Fruit fly (Drosophila melanogaster) whole organism, wandering third instar larva: Measurements from ENCODE around the gene Anp.
A peak's percentile ranks its signal among the peaks of the same experiment; 100 is the strongest.

ENCODE experiments used
- Abd-B ChIP-seq: fragments of >200 bp; optimal IDR thresholded peaks from 2 replicates; lab custom pipeline; 2017; ENCODE audit warnings: missing biosample characterization, missing genetic modification characterization
- CG32264 ChIP-seq: fragments of 200-800 bp; sonication (Bioruptor generic); optimal IDR thresholded peaks from 2 replicates; lab custom pipeline; 2016; ENCODE audit warnings: missing biosample characterization, missing genetic modification characterization
- CG9705 ChIP-seq: fragments of 200-800 bp; sonication (Bioruptor generic); optimal IDR thresholded peaks from 2 replicates; lab custom pipeline; 2018; ENCODE audit warnings: missing biosample characterization, mild to moderate bottlenecking, missing genetic modification characterization
- CrebA ChIP-seq: fragments of 200-800 bp; sonication (Bioruptor generic); optimal IDR thresholded peaks from 2 replicates; lab custom pipeline; 2016; ENCODE audit warnings: missing biosample characterization, mild to moderate bottlenecking, missing genetic modification characterization, borderline replicate concordance
- Dfd ChIP-seq: fragments of >200 bp; optimal IDR thresholded peaks from 2 replicates; lab custom pipeline; 2017; ENCODE audit warnings: missing biosample characterization, missing genetic modification characterization
- Dif ChIP-seq: fragments of 200-275, 200-300 bp; sonication (Bioruptor generic); optimal IDR thresholded peaks from 2 replicates; lab custom pipeline; 2018; ENCODE audit warnings: missing biosample characterization, missing genetic modification characterization; ENCODE audit not compliant: partially characterized antibody
- GATAd ChIP-seq: sonication (Bioruptor generic); optimal IDR thresholded peaks from 2 replicates; lab custom pipeline; 2016; ENCODE audit warnings: missing biosample characterization, missing genetic modification characterization
- HLH106 ChIP-seq: fragments of 200-800 bp; optimal IDR thresholded peaks from 3 replicates; lab custom pipeline; 2019; ENCODE audit warnings: missing biosample characterization, mild to moderate bottlenecking, missing genetic modification characterization, moderate library complexity
- Hnf4 ChIP-seq: fragments of 200-800 bp; sonication (Bioruptor generic); optimal IDR thresholded peaks from 2 replicates; lab custom pipeline; 2016; ENCODE audit warnings: missing biosample characterization, mild to moderate bottlenecking, missing genetic modification characterization
- Hr78 ChIP-seq: fragments of >200 bp; optimal IDR thresholded peaks from 2 replicates; lab custom pipeline; 2017; ENCODE audit warnings: missing biosample characterization, missing genetic modification characterization
- Hr83 ChIP-seq: fragments of 200-300 bp; sonication (Bioruptor generic); optimal IDR thresholded peaks from 2 replicates; lab custom pipeline; 2016; ENCODE audit warnings: missing biosample characterization, mild to moderate bottlenecking, missing genetic modification characterization, moderate library complexity; ENCODE audit not compliant: poor library complexity, severe bottlenecking
- Jra ChIP-seq: sonication (Bioruptor generic); optimal IDR thresholded peaks from 2 replicates; lab custom pipeline; 2016; ENCODE audit warnings: missing biosample characterization, missing genetic modification characterization
- Mio ChIP-seq: sonication (Bioruptor generic); optimal IDR thresholded peaks from 2 replicates; lab custom pipeline; 2016; ENCODE audit warnings: missing biosample characterization, missing genetic modification characterization
- Myc ChIP-seq: fragments of >200 bp; optimal IDR thresholded peaks from 2 replicates; lab custom pipeline; 2017
- N ChIP-seq: fragments of >200 bp; optimal IDR thresholded peaks from 2 replicates; lab custom pipeline; 2018; ENCODE audit warnings: missing biosample characterization, missing external identifiers, missing genetic modification characterization
- OdsH ChIP-seq: fragments of 200-800 bp; sonication (Bioruptor generic); optimal IDR thresholded peaks from 2 replicates; lab custom pipeline; 2016; ENCODE audit warnings: missing biosample characterization, mild to moderate bottlenecking, missing genetic modification characterization
- Sp1 ChIP-seq: fragments of 200-800 bp; sonication (Bioruptor generic); optimal IDR thresholded peaks from 3 replicates; lab custom pipeline; 2019; ENCODE audit warnings: missing biosample characterization, mild to moderate bottlenecking, missing genetic modification characterization, moderate library complexity
- br ChIP-seq: fragments of 200-800 bp; sonication (Bioruptor generic); optimal IDR thresholded peaks from 2 replicates; lab custom pipeline; 2016; ENCODE audit warnings: missing biosample characterization, missing genetic modification characterization
- brk ChIP-seq: fragments of 200-800 bp; sonication (Bioruptor generic); optimal IDR thresholded peaks from 2 replicates; lab custom pipeline; 2016; ENCODE audit warnings: missing biosample characterization, mild to moderate bottlenecking, missing genetic modification characterization
- dl ChIP-seq, 2 experiments: fragments of 175-275, 200-275 bp in 1 of 2; fragments of 200-275 bp in 1 of 2; sonication (Bioruptor generic); optimal IDR thresholded peaks; lab custom pipeline; 2018; ENCODE audit warnings: mild to moderate bottlenecking in 2 of 2, missing biosample characterization in 2 of 2, missing genetic modification characterization in 2 of 2, moderate library complexity in 2 of 2; ENCODE audit not compliant: partially characterized antibody in 2 of 2, insufficient read depth in 1 of 2
- dmrt93B ChIP-seq: fragments of 200-800 bp; sonication (Bioruptor generic); optimal IDR thresholded peaks from 2 replicates; lab custom pipeline; 2018; ENCODE audit warnings: missing biosample characterization, mild to moderate bottlenecking, missing genetic modification characterization
- dsf ChIP-seq: sonication (Bioruptor generic); optimal IDR thresholded peaks from 2 replicates; lab custom pipeline; 2016; ENCODE audit warnings: missing biosample characterization, missing genetic modification characterization, borderline replicate concordance
- ey ChIP-seq: fragments of 200-800 bp; sonication (Bioruptor generic); optimal IDR thresholded peaks from 2 replicates; lab custom pipeline; 2016; ENCODE audit warnings: missing biosample characterization, missing genetic modification characterization
- foxo ChIP-seq, 2 experiments: fragments of 200-800 bp; sonication (Bioruptor generic); optimal IDR thresholded peaks; 2 replicates in 1 of 2; 3 replicates in 1 of 2; lab custom pipeline; 2016 to 2017; ENCODE audit warnings: missing biosample characterization in 2 of 2, missing genetic modification characterization in 2 of 2
- fru ChIP-seq: fragments of 200-800 bp; sonication (Bioruptor generic); optimal IDR thresholded peaks from 3 replicates; lab custom pipeline; 2016; ENCODE audit warnings: missing biosample characterization, mild to moderate bottlenecking, missing genetic modification characterization
- h ChIP-seq: fragments of 200-800 bp; sonication (Bioruptor generic); optimal IDR thresholded peaks from 3 replicates; lab custom pipeline; 2016; ENCODE audit warnings: missing biosample characterization, mild to moderate bottlenecking, missing genetic modification characterization
- jim ChIP-seq: fragments of 175-275, 200-325 bp; sonication (Bioruptor generic); optimal IDR thresholded peaks from 2 replicates; lab custom pipeline; 2016; ENCODE audit warnings: missing biosample characterization, mild to moderate bottlenecking, missing genetic modification characterization
- lola ChIP-seq: fragments of >200 bp; optimal IDR thresholded peaks from 2 replicates; lab custom pipeline; 2017; ENCODE audit warnings: missing biosample characterization, missing genetic modification characterization
- pan ChIP-seq: fragments of >200 bp; optimal IDR thresholded peaks from 2 replicates; lab custom pipeline; 2017
- psq ChIP-seq: fragments of 200-800 bp; sonication (Bioruptor generic); optimal IDR thresholded peaks from 3 replicates; lab custom pipeline; 2017; ENCODE audit warnings: missing biosample characterization, mild to moderate bottlenecking, missing genetic modification characterization, moderate library complexity
- rgr ChIP-seq: fragments of 200-800 bp; sonication (Bioruptor generic); optimal IDR thresholded peaks from 3 replicates; lab custom pipeline; 2016; ENCODE audit warnings: missing biosample characterization, mild to moderate bottlenecking, missing genetic modification characterization
- sage ChIP-seq: fragments of 200-800 bp; sonication (Bioruptor generic); optimal IDR thresholded peaks from 2 replicates; lab custom pipeline; 2016; ENCODE audit warnings: missing biosample characterization, mild to moderate bottlenecking, missing genetic modification characterization
- sv ChIP-seq: fragments of 200-800 bp; sonication (Bioruptor generic); optimal IDR thresholded peaks from 3 replicates; lab custom pipeline; 2016; ENCODE audit warnings: missing biosample characterization, missing genetic modification characterization
- tai ChIP-seq: sonication (Bioruptor generic); optimal IDR thresholded peaks from 2 replicates; lab custom pipeline; 2016; ENCODE audit warnings: missing biosample characterization, missing genetic modification characterization
- usp ChIP-seq: fragments of >200 bp; optimal IDR thresholded peaks from 2 replicates; lab custom pipeline; 2017; ENCODE audit warnings: missing biosample characterization, missing genetic modification characterization
- woc ChIP-seq: sonication (Bioruptor generic); optimal IDR thresholded peaks from 2 replicates; lab custom pipeline; 2016; ENCODE audit warnings: missing biosample characterization, mild to moderate bottlenecking, missing genetic modification characterization

The Anp gene

DNA sequence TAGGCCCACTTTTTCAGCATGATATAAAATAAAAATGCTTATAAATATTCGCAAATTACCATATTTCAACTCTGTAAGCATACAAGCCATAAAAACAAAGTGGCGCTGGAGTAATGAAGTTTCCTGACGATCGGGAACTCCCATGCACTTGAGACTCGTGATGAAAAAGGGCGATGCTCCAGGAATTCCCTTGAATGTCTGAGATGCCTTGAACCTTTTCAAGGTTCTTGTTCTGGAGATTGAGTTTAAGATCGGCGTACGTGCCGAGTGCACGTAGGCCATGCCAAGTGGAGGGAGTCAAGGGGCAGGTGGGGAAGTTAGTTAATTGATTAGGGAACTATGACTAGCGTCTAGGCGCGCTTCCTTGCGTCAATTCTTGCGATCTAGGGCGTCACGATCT is 25.9 kb upstream of the Anp start:
- no peak for TF ChIP-seq jim (GFP tag; lab: Kevin White, UChicago)
- no peak for TF ChIP-seq h (GFP tag; lab: Kevin White, UChicago)
- TF ChIP-seq brk = no peak
- TF ChIP-seq tai (GFP tag; lab: Kevin White, UChicago) = no peak
- no peak for TF ChIP-seq pan
- no peak for TF ChIP-seq OdsH
- no peak for TF ChIP-seq lola
- TF ChIP-seq Hr78 = no peak
- no peak for TF ChIP-seq Hr83 (GFP tag; lab: Kevin White, UChicago)
- TF ChIP-seq Sp1 (GFP tag; lab: Kevin White, UChicago) = no peak
- no peak for TF ChIP-seq foxo (GFP tag; optimal IDR thresholded peaks at IDR 0.05; lab: Kevin White, UChicago)
- TF ChIP-seq CG9705 (GFP tag; lab: Kevin White, UChicago) = no peak
- no peak for TF ChIP-seq GATAd (GFP tag; lab: Kevin White, UChicago)
- no peak for TF ChIP-seq br
- no peak for TF ChIP-seq fru (GFP tag; lab: Kevin White, UChicago)
- TF ChIP-seq Dfd (GFP tag; lab: Kevin White, UChicago) = no peak
- no peak for TF ChIP-seq N (GFP tag; lab: Kevin White, UChicago)
- no peak for TF ChIP-seq Mio (GFP tag; lab: Kevin White, UChicago)
- no peak for TF ChIP-seq dsf (GFP tag; lab: Kevin White, UChicago)
- TF ChIP-seq, all 38 proteins: peak for 0

DNA sequence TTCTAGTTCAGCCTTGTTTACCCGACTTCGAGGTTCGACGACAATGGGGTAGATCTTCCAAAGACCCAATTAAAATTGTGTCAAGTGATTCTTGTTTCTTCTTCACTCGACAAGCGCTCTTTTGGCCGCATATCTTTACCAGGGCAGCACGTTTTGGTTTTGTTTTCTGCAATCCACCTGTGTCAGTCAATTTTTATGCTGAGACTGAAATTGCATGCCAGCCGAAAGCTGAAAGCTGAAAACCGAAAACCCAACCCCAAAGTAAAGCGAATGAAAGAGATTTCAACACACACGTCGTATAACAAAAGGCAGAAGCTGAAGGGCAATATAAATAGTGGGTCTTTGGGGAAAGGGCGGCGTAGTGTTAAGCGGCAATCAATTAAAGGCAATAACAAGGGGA is 20.4 kb upstream of the Anp start:
- TF ChIP-seq Hr83 (GFP tag; lab: Kevin White, UChicago) (no peak), Jra (GFP tag; lab: Kevin White, UChicago) (no peak), rgr (GFP tag; lab: Kevin White, UChicago) (no peak), Abd-B (no peak), OdsH (no peak), dl (GFP tag; optimal IDR thresholded peaks at IDR 0.05; lab: Kevin White, UChicago; ENCODE audit: insufficient read depth in 1 of 2, partially characterized antibody in 2 of 2) (no peak), HLH106 (tag; lab: Kevin White, UChicago) (no peak), Sp1 (GFP tag; lab: Kevin White, UChicago) (no peak), dmrt93B (GFP tag; lab: Kevin White, UChicago) (no peak), jim (GFP tag; lab: Kevin White, UChicago) (no peak), Myc (lab: Kevin White, UChicago) (no peak), sage (GFP tag; lab: Kevin White, UChicago) (no peak), ey (no peak), CrebA (no peak), usp (GFP tag; lab: Kevin White, UChicago) (no peak)

DNA sequence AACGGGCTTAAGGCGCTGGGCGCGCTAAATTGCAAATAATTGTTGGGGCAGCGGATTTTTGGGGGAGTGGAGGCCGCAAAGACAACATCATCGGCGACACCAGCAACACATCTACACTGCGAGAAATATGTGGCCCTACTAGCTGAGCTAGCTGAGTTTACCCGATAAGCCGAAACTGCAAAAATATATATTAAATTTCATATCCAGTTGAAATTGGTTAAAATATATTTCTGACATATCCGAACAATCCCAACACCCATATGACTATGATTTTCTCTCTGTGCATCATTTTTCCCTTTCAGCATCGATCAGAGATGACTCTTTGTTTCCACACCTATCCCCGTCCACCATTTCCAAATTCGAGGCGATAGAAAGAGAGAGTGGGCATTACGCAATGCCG is 19.9 kb upstream of the Anp start:
- TF ChIP-seq brk = no peak
- peak; percentile 36 for TF ChIP-seq CG32264 (GFP tag; lab: Kevin White, UChicago)
- no peak for TF ChIP-seq dsf (GFP tag; lab: Kevin White, UChicago)
- no peak for TF ChIP-seq Mio (GFP tag; lab: Kevin White, UChicago)
- no peak for TF ChIP-seq usp (GFP tag; lab: Kevin White, UChicago)
- peak; percentile 63 for TF ChIP-seq ey
- TF ChIP-seq N (GFP tag; lab: Kevin White, UChicago) = no peak
- TF ChIP-seq sv = peak; percentile 48
- peak; percentile 17 for TF ChIP-seq woc (GFP tag; lab: Kevin White, UChicago)
- peak; percentile 32 for TF ChIP-seq Hnf4 (GFP tag; lab: Kevin White, UChicago)
- peak; percentile 69 for TF ChIP-seq fru (GFP tag; lab: Kevin White, UChicago)
- TF ChIP-seq HLH106 (tag; lab: Kevin White, UChicago) = peak; percentile 62
- no peak for TF ChIP-seq Dif (GFP tag; lab: Kevin White, UChicago)
- peak; percentile 39 for TF ChIP-seq Sp1 (GFP tag; lab: Kevin White, UChicago)
- peak; percentile 76 for TF ChIP-seq h (GFP tag; lab: Kevin White, UChicago)
- TF ChIP-seq OdsH = peak; percentile 46
- peak in 1 of 2 experiments; percentile 67 for TF ChIP-seq foxo (GFP tag; optimal IDR thresholded peaks at IDR 0.05; lab: Kevin White, UChicago)
- TF ChIP-seq br = peak; percentile 67
- TF ChIP-seq rgr (GFP tag; lab: Kevin White, UChicago) = peak; percentile 63
- peak; percentile 44 for TF ChIP-seq psq (GFP tag; lab: Kevin White, UChicago)
- no peak for TF ChIP-seq sage (GFP tag; lab: Kevin White, UChicago)
- no peak for TF ChIP-seq dl (GFP tag; optimal IDR thresholded peaks at IDR 0.05; lab: Kevin White, UChicago; ENCODE audit: insufficient read depth in 1 of 2, partially characterized antibody in 2 of 2)
